Fruit fly (Drosophila melanogaster) whole organism, prepupa: ENCODE measurements around the gene vig.
A peak's percentile ranks its signal among the peaks of the same experiment; 100 is the strongest.

ENCODE experiments used
- Blimp-1 ChIP-seq: fragments of 200-800 bp; sonication (Bioruptor generic); optimal IDR thresholded peaks from 3 replicates; lab custom pipeline; 2017; ENCODE audit warnings: missing biosample characterization, missing genetic modification characterization, mild to moderate bottlenecking, moderate library complexity, missing genetic modification reagents
- CG10631 ChIP-seq: fragments of 200-800 bp; sonication (Bioruptor generic); optimal IDR thresholded peaks from 2 replicates; lab custom pipeline; 2016; ENCODE audit warnings: missing biosample characterization, missing genetic modification characterization
- CG11762 ChIP-seq: fragments of 200-800 bp; sonication (Bioruptor generic); optimal IDR thresholded peaks from 3 replicates; lab custom pipeline; 2016; ENCODE audit warnings: missing biosample characterization, missing genetic modification characterization; ENCODE audit not compliant: insufficient read depth
- CG15336 ChIP-seq: fragments of 200-800 bp; sonication (Bioruptor generic); IDR thresholded peaks from 2 replicates; pipeline ENCODE4 v1.3.6; 2022; ENCODE audit warnings: missing biosample characterization, missing genetic modification characterization
- CG1621 ChIP-seq: fragments of 200-800 bp; sonication (Bioruptor generic); optimal IDR thresholded peaks from 3 replicates; lab custom pipeline; 2018; ENCODE audit warnings: missing biosample characterization, mild to moderate bottlenecking, missing genetic modification characterization
- CG16779 ChIP-seq: fragments of 200-800 bp; sonication (Bioruptor generic); optimal IDR thresholded peaks from 3 replicates; lab custom pipeline; 2017; ENCODE audit warnings: missing biosample characterization, mild to moderate bottlenecking, missing genetic modification characterization
- CG32006 ChIP-seq: fragments of 200-800 bp; sonication (Bioruptor generic); optimal IDR thresholded peaks from 3 replicates; lab custom pipeline; 2017; ENCODE audit warnings: missing biosample characterization, mild to moderate bottlenecking, missing genetic modification characterization
- CG3919 ChIP-seq: fragments of 200-800 bp; sonication (Bioruptor generic); optimal IDR thresholded peaks from 3 replicates; lab custom pipeline; 2016; ENCODE audit warnings: missing biosample characterization, missing genetic modification characterization
- CG4318 ChIP-seq: fragments of 200-800 bp; sonication (Bioruptor generic); optimal IDR thresholded peaks from 3 replicates; lab custom pipeline; 2017; ENCODE audit warnings: missing biosample characterization, mild to moderate bottlenecking, missing genetic modification characterization
- CG6163 ChIP-seq: fragments of 200-800 bp; sonication (Bioruptor generic); IDR thresholded peaks from 3 replicates; pipeline ENCODE4 v1.3.6; 2022; ENCODE audit warnings: missing biosample characterization, missing genetic modification characterization
- CG6276 ChIP-seq: fragments of 200-800 bp; sonication (Bioruptor generic); optimal IDR thresholded peaks from 2 replicates; lab custom pipeline; 2017; ENCODE audit warnings: missing biosample characterization, mild to moderate bottlenecking, missing genetic modification characterization
- CG6792 ChIP-seq: fragments of 200-800 bp; sonication (Bioruptor generic); optimal IDR thresholded peaks from 3 replicates; lab custom pipeline; 2016; ENCODE audit warnings: missing biosample characterization, missing genetic modification characterization
- CG8119 ChIP-seq: fragments of 200-800 bp; sonication (Bioruptor generic); IDR thresholded peaks from 3 replicates; pipeline ENCODE4 v1.3.6; 2022; ENCODE audit warnings: missing biosample characterization, missing genetic modification characterization
- CG8319 ChIP-seq: fragments of 200-800 bp; sonication (Bioruptor generic); optimal IDR thresholded peaks from 3 replicates; lab custom pipeline; 2016; ENCODE audit warnings: missing biosample characterization, missing genetic modification characterization
- Eip75B ChIP-seq: fragments of 200-800 bp; sonication (Bioruptor generic); optimal IDR thresholded peaks from 3 replicates; lab custom pipeline; 2016; ENCODE audit warnings: missing biosample characterization, missing genetic modification characterization
- Eip78C ChIP-seq: fragments of 200-800 bp; sonication (Bioruptor generic); peaks from one replicate; lab custom pipeline; 2016; ENCODE audit warnings: missing biosample characterization, missing genetic modification characterization
- Ets96B ChIP-seq: fragments of 200-800 bp; optimal IDR thresholded peaks from 2 replicates; lab custom pipeline; 2019; ENCODE audit warnings: missing biosample characterization, mild to moderate bottlenecking, missing genetic modification characterization, moderate library complexity
- Gug ChIP-seq: fragments of 200-800 bp; sonication (Bioruptor generic); IDR thresholded peaks from 2 replicates; pipeline ENCODE4 v1.3.6; 2022; ENCODE audit warnings: missing biosample characterization, missing genetic modification characterization
- Hr38 ChIP-seq: sonication (Bioruptor generic); optimal IDR thresholded peaks from 2 replicates; lab custom pipeline; 2016; ENCODE audit warnings: missing biosample characterization, missing genetic modification characterization
- Hr39 ChIP-seq: fragments of 200-800 bp; sonication (Bioruptor generic); optimal IDR thresholded peaks from 2 replicates; lab custom pipeline; 2016; ENCODE audit warnings: missing biosample characterization, missing genetic modification characterization
- Lpt ChIP-seq: fragments of 200-800 bp; sonication (Bioruptor generic); optimal IDR thresholded peaks from 3 replicates; lab custom pipeline; 2016; ENCODE audit warnings: missing biosample characterization, missing genetic modification characterization
- OdsH ChIP-seq: fragments of 200-800 bp; sonication (Bioruptor generic); optimal IDR thresholded peaks from 3 replicates; lab custom pipeline; 2016; ENCODE audit warnings: missing biosample characterization, missing genetic modification characterization
- Smox ChIP-seq: fragments of 200-800 bp; sonication (Bioruptor generic); optimal IDR thresholded peaks from 3 replicates; lab custom pipeline; 2016; ENCODE audit warnings: missing biosample characterization, missing genetic modification characterization
- Sox102F ChIP-seq: fragments of 200-800 bp; sonication (Bioruptor generic); optimal IDR thresholded peaks from 2 replicates; lab custom pipeline; 2016; ENCODE audit warnings: missing biosample characterization, mild to moderate bottlenecking, missing genetic modification characterization
- Sox14 ChIP-seq: fragments of 200-800 bp; sonication (Bioruptor generic); optimal IDR thresholded peaks from 3 replicates; lab custom pipeline; 2016; ENCODE audit warnings: missing biosample characterization, missing genetic modification characterization
- Sox15 ChIP-seq: fragments of 200-800 bp; sonication (Bioruptor generic); optimal IDR thresholded peaks from 3 replicates; lab custom pipeline; 2016; ENCODE audit warnings: missing biosample characterization, missing genetic modification characterization
- cyc ChIP-seq: fragments of 200-800 bp; sonication (Bioruptor generic); optimal IDR thresholded peaks from 3 replicates; lab custom pipeline; 2016; ENCODE audit warnings: missing biosample characterization, missing genetic modification characterization
- eg ChIP-seq: fragments of 200-800 bp; sonication (Bioruptor generic); IDR thresholded peaks from 3 replicates; pipeline ENCODE4 v1.3.6; 2022; ENCODE audit warnings: missing biosample characterization, missing genetic modification characterization
- esn ChIP-seq: fragments of 200-800 bp; sonication (Bioruptor generic); optimal IDR thresholded peaks from 2 replicates; lab custom pipeline; 2016; ENCODE audit warnings: missing biosample characterization, mild to moderate bottlenecking, missing genetic modification characterization, moderate library complexity
- net ChIP-seq: fragments of 200-800 bp; sonication (Bioruptor generic); optimal IDR thresholded peaks from 3 replicates; lab custom pipeline; 2016; ENCODE audit warnings: missing biosample characterization, missing genetic modification characterization
- pdm3 ChIP-seq: fragments of 200-800 bp; sonication (Bioruptor generic); optimal IDR thresholded peaks from 3 replicates; lab custom pipeline; 2016; ENCODE audit warnings: missing biosample characterization, missing genetic modification characterization
- salr ChIP-seq, 2 experiments: fragments of 200-800 bp; sonication (Bioruptor generic); optimal IDR thresholded peaks; 3 replicates each; lab custom pipeline; 2016 to 2018; ENCODE audit warnings: missing biosample characterization in 2 of 2, missing genetic modification characterization in 2 of 2, mild to moderate bottlenecking in 1 of 2
- ss ChIP-seq, 2 experiments: fragments of 200-800 bp; sonication (Bioruptor generic); optimal IDR thresholded peaks; 2 replicates in 1 of 2; 3 replicates in 1 of 2; lab custom pipeline; 2017 to 2018; ENCODE audit warnings: mild to moderate bottlenecking in 2 of 2, missing biosample characterization in 2 of 2, missing genetic modification characterization in 2 of 2, moderate library complexity in 1 of 2
- svp ChIP-seq: fragments of 200-800 bp; sonication (Bioruptor generic); peaks from one replicate; lab custom pipeline; 2016; ENCODE audit warnings: missing biosample characterization, missing genetic modification characterization
- vri ChIP-seq: fragments of 200-800 bp; sonication (Bioruptor generic); optimal IDR thresholded peaks from 3 replicates; lab custom pipeline; 2016; ENCODE audit warnings: missing biosample characterization, mild to moderate bottlenecking, missing genetic modification characterization

The vig gene

dm6 chr2L:15035366-15035765, 34.8 kb downstream of the vig start, which contains the start of gene yellow-c:
TSS of gene yellow-c (plus strand) at chr2L:15035394.
- TF ChIP-seq OdsH (GFP tag; lab: Kevin White, UChicago): no peak
- no peak for TF ChIP-seq CG6276
- no peak for TF ChIP-seq CG32006 (GFP tag; lab: Kevin White, UChicago)
- no peak for TF ChIP-seq vri (GFP tag; lab: Kevin White, UChicago)
- no peak for TF ChIP-seq svp (GFP tag; lab: Kevin White, UChicago)
- no peak for TF ChIP-seq Ets96B
- TF ChIP-seq Smox (GFP tag; lab: Kevin White, UChicago): no peak
- TF ChIP-seq CG10631 (GFP tag; lab: Kevin White, UChicago): no peak
- no peak for TF ChIP-seq ss (GFP tag; optimal IDR thresholded peaks at IDR 0.05; lab: Kevin White, UChicago)
- TF ChIP-seq CG11762 (GFP tag; lab: Kevin White, UChicago): no peak
- TF ChIP-seq Sox14: no peak
- no peak for TF ChIP-seq cyc
- no peak for TF ChIP-seq CG15336 (GFP tag; lab: Robert Waterston, UW)
- TF ChIP-seq eg (GFP tag; lab: Robert Waterston, UW): no peak
- no peak for TF ChIP-seq Sox102F

- TF ChIP-seq Hr38 (GFP tag; lab: Kevin White, UChicago): no peak
- no peak for TF ChIP-seq Eip78C (GFP tag; lab: Kevin White, UChicago)
- TF ChIP-seq ss (GFP tag; optimal IDR thresholded peaks at IDR 0.05; lab: Kevin White, UChicago): no peak
- TF ChIP-seq Smox (GFP tag; lab: Kevin White, UChicago): no peak
- no peak for TF ChIP-seq CG3919 (GFP tag; lab: Kevin White, UChicago)
- no peak for TF ChIP-seq net (GFP tag; lab: Kevin White, UChicago)
- TF ChIP-seq CG32006 (GFP tag; lab: Kevin White, UChicago): no peak
- no peak for TF ChIP-seq Gug (GFP tag; lab: Robert Waterston, UW)
- TF ChIP-seq Sox102F: no peak
- no peak for TF ChIP-seq Sox15 (GFP tag; lab: Kevin White, UChicago)
- no peak for TF ChIP-seq CG4318 (GFP tag; lab: Kevin White, UChicago)
These were observed 38.5 kb downstream of the vig start, which contains the start of gene CG31832 for dm6 chr2L:15031650-15032049. TSS of gene CG31832 (minus strand) at chr2L:15031750.

dm6 chr2L:15026582-15026981, 43.5 kb downstream of the vig start, which contains the start of gene CG33310:
TSS of gene CG33310 (plus strand) at chr2L:15026882.
- no peak for TF ChIP-seq Gug (GFP tag; lab: Robert Waterston, UW)
- TF ChIP-seq CG1621: no peak
- TF ChIP-seq Eip75B (GFP tag; lab: Kevin White, UChicago): no peak
- no peak for TF ChIP-seq Blimp-1
- no peak for TF ChIP-seq CG8119
- no peak for TF ChIP-seq cyc
- no peak for TF ChIP-seq CG8319
- TF ChIP-seq svp (GFP tag; lab: Kevin White, UChicago): no peak
- no peak for TF ChIP-seq CG32006 (GFP tag; lab: Kevin White, UChicago)
- no peak for TF ChIP-seq salr (GFP tag; optimal IDR thresholded peaks at IDR 0.05; lab: Kevin White, UChicago)
- TF ChIP-seq CG16779 (tag; lab: Kevin White, UChicago): no peak
- TF ChIP-seq Hr39 (GFP tag; lab: Kevin White, UChicago): no peak

- no peak for TF ChIP-seq CG6792 (GFP tag; lab: Kevin White, UChicago)
- TF ChIP-seq CG15336 (GFP tag; lab: Robert Waterston, UW): no peak
- no peak for TF ChIP-seq CG8119
- no peak for TF ChIP-seq esn
- no peak for TF ChIP-seq Lpt
- TF ChIP-seq CG6163 (GFP tag; lab: Robert Waterston, UW): no peak
- no peak for TF ChIP-seq pdm3
- no peak for TF ChIP-seq salr (GFP tag; optimal IDR thresholded peaks at IDR 0.05; lab: Kevin White, UChicago)
These were observed 54.1 kb downstream of the vig start, which contains the start of gene GABA-B-R1 for dm6 chr2L:15016031-15016430. TSS of gene GABA-B-R1 (plus strand) at chr2L:15016331.

dm6 chr2L:15013523-15013922, 56.6 kb downstream of the vig start:
- TF ChIP-seq CG10631 (GFP tag; lab: Kevin White, UChicago): no peak
- TF ChIP-seq ss (GFP tag; optimal IDR thresholded peaks at IDR 0.05; lab: Kevin White, UChicago): peak in 1 of 2 experiments; percentile 7
